Fruit fly (Drosophila melanogaster) whole organism, embryonic: ENCODE data around the gene Ir76b.
A peak's percentile ranks its signal among the peaks of the same experiment; 100 is the strongest.

Experiments
- Aef1 ChIP-seq: fragments of 200-800 bp; sonication (Bioruptor generic); IDR thresholded peaks from 3 replicates; pipeline ENCODE4 v1.3.6; 2022; ENCODE audit warnings: missing biosample characterization, missing genetic modification characterization
- BEAF-32 ChIP-seq: fragments of 200-800 bp; sonication (Bioruptor generic); optimal IDR thresholded peaks from 3 replicates; lab custom pipeline; 2017; ENCODE audit warnings: missing biosample characterization, missing genetic modification characterization, mild to moderate bottlenecking, moderate library complexity, missing genetic modification reagents
- CG11560 ChIP-seq: fragments of 200-800 bp; sonication (Bioruptor generic); IDR thresholded peaks from 3 replicates; pipeline ENCODE4 v1.3.6; 2022; ENCODE audit warnings: missing biosample characterization, missing genetic modification characterization
- CG11695 ChIP-seq: fragments of 200-800 bp; sonication (Bioruptor generic); IDR thresholded peaks from 3 replicates; pipeline ENCODE4 v1.3.6; 2022; ENCODE audit warnings: missing biosample characterization, missing genetic modification characterization
- CG12744 ChIP-seq: fragments of 200-800 bp; sonication (Bioruptor generic); optimal IDR thresholded peaks from 2 replicates; lab custom pipeline; 2016; ENCODE audit warnings: missing biosample characterization, missing genetic modification characterization
- CG14667 ChIP-seq: fragments of 200-800 bp; sonication (Bioruptor generic); IDR thresholded peaks from 2 replicates; pipeline ENCODE4 v1.3.6; 2022; ENCODE audit warnings: missing biosample characterization, missing genetic modification characterization
- CG16779 ChIP-seq: fragments of 200-800 bp; sonication (Bioruptor generic); IDR thresholded peaks from 2 replicates; pipeline ENCODE4 v1.3.6; 2022; ENCODE audit warnings: missing biosample characterization, missing genetic modification characterization
- CG16813 ChIP-seq: fragments of 200-800 bp; sonication (Bioruptor generic); IDR thresholded peaks from 3 replicates; pipeline ENCODE4 v1.3.6; 2022; ENCODE audit warnings: missing biosample characterization, missing genetic modification characterization; ENCODE audit not compliant: partially characterized antibody
- CG17328 ChIP-seq: fragments of 200-800 bp; sonication (Bioruptor generic); IDR thresholded peaks from 2 replicates; pipeline ENCODE4 v1.3.6; 2022; ENCODE audit warnings: missing biosample characterization, missing genetic modification characterization
- CG17802 ChIP-seq: fragments of 200-800 bp; sonication (Bioruptor generic); optimal IDR thresholded peaks from 2 replicates; lab custom pipeline; 2018; ENCODE audit warnings: missing biosample characterization, mild to moderate bottlenecking, missing genetic modification characterization, moderate library complexity
- CG17912 ChIP-seq: fragments of 200-800 bp; sonication (Bioruptor generic); optimal IDR thresholded peaks from 2 replicates; lab custom pipeline; 2018; ENCODE audit warnings: missing biosample characterization, mild to moderate bottlenecking, missing genetic modification characterization
- CG18011 ChIP-seq: fragments of 200-800 bp; sonication (Bioruptor generic); optimal IDR thresholded peaks from 2 replicates; lab custom pipeline; 2017; ENCODE audit warnings: missing biosample characterization, missing genetic modification characterization, mild to moderate bottlenecking, moderate library complexity, missing genotype
- CG18476 ChIP-seq: fragments of 200-800 bp; sonication (Bioruptor generic); optimal IDR thresholded peaks from 2 replicates; lab custom pipeline; 2016; ENCODE audit warnings: missing biosample characterization, mild to moderate bottlenecking, missing genetic modification characterization
- CG2202 ChIP-seq: fragments of 200-800 bp; sonication (Bioruptor generic); optimal IDR thresholded peaks from 2 replicates; lab custom pipeline; 2018; ENCODE audit warnings: missing biosample characterization, mild to moderate bottlenecking, missing genetic modification characterization
- CG30431 ChIP-seq: fragments of 200-800 bp; sonication (Bioruptor generic); optimal IDR thresholded peaks from 2 replicates; lab custom pipeline; 2017; ENCODE audit warnings: missing biosample characterization, missing genetic modification characterization
- CG32532 ChIP-seq: fragments of 200-800 bp; sonication (Bioruptor generic); IDR thresholded peaks from 2 replicates; pipeline ENCODE4 v1.3.6; 2022; ENCODE audit warnings: missing biosample characterization, missing genetic modification characterization
- CG4404 ChIP-seq: fragments of 200-800 bp; sonication (Bioruptor generic); IDR thresholded peaks from 2 replicates; pipeline ENCODE4 v1.3.6; 2022; ENCODE audit warnings: missing biosample characterization, missing genetic modification characterization
- CG4707 ChIP-seq: fragments of 200-800 bp; sonication (Bioruptor generic); optimal IDR thresholded peaks from 2 replicates; lab custom pipeline; 2018; ENCODE audit warnings: missing biosample characterization, mild to moderate bottlenecking, missing genetic modification characterization, moderate library complexity
- CG4854 ChIP-seq: fragments of 200-800 bp; sonication (Bioruptor generic); optimal IDR thresholded peaks from 2 replicates; lab custom pipeline; 2016; ENCODE audit warnings: missing biosample characterization, missing genetic modification characterization, inconsistent platforms
- CG6813 ChIP-seq: fragments of 200-800 bp; sonication (Bioruptor generic); optimal IDR thresholded peaks from 2 replicates; lab custom pipeline; 2017; ENCODE audit warnings: missing biosample characterization, missing genetic modification characterization, mild to moderate bottlenecking, moderate library complexity, missing genetic modification reagents
- CG6854 ChIP-seq: fragments of 200-800 bp; sonication (Bioruptor generic); optimal IDR thresholded peaks from 3 replicates; lab custom pipeline; 2017; ENCODE audit warnings: missing biosample characterization, mild to moderate bottlenecking, missing genetic modification characterization
- CG7372 ChIP-seq: fragments of 200-800 bp; sonication (Bioruptor generic); IDR thresholded peaks from 2 replicates; pipeline ENCODE4 v1.3.6; 2022; ENCODE audit warnings: missing biosample characterization, missing genetic modification characterization
- CG8281 ChIP-seq: fragments of 200-800 bp; sonication (Bioruptor generic); optimal IDR thresholded peaks from 2 replicates; lab custom pipeline; 2018; ENCODE audit warnings: missing biosample characterization, mild to moderate bottlenecking, missing genetic modification characterization, moderate library complexity
- ERR ChIP-seq: fragments of 200-800 bp; sonication (Bioruptor generic); optimal IDR thresholded peaks from 2 replicates; lab custom pipeline; 2016; ENCODE audit warnings: missing biosample characterization, missing genetic modification characterization
- Ets65A ChIP-seq: fragments of 200-800 bp; sonication (Bioruptor generic); peaks from one replicate; lab custom pipeline; 2016; ENCODE audit warnings: missing biosample characterization, missing genetic modification characterization
- Kr ChIP-seq: fragments of 200-800 bp; sonication (Bioruptor generic); optimal IDR thresholded peaks from 2 replicates; lab custom pipeline; 2017; ENCODE audit warnings: missing biosample characterization, mild to moderate bottlenecking, missing genetic modification characterization
- Lpt ChIP-seq: fragments of >200 bp; optimal IDR thresholded peaks from 2 replicates; lab custom pipeline; 2018; ENCODE audit warnings: missing biosample characterization, missing genetic modification characterization
- NK7.1 ChIP-seq: fragments of 200-800 bp; sonication (Bioruptor generic); optimal IDR thresholded peaks from 3 replicates; lab custom pipeline; 2016; ENCODE audit warnings: missing biosample characterization, missing genetic modification characterization
- Rx ChIP-seq: fragments of 200-800 bp; sonication (Bioruptor generic); IDR thresholded peaks from 2 replicates; pipeline ENCODE4 v1.3.6; 2022; ENCODE audit warnings: missing biosample characterization, missing genetic modification characterization
- Usf ChIP-seq: fragments of 200-800 bp; sonication (Bioruptor generic); optimal IDR thresholded peaks from 2 replicates; lab custom pipeline; 2017; ENCODE audit warnings: missing genotype, missing biosample characterization, missing genetic modification characterization
- Vsx1 ChIP-seq: fragments of 200-800 bp; sonication (Bioruptor generic); optimal IDR thresholded peaks from 2 replicates; lab custom pipeline; 2017; ENCODE audit warnings: missing biosample characterization, mild to moderate bottlenecking, missing genetic modification characterization, missing genetic modification reagents
- bcd ChIP-seq: fragments of 200-800 bp; sonication (Bioruptor generic); optimal IDR thresholded peaks from 2 replicates; lab custom pipeline; 2017; ENCODE audit warnings: missing biosample characterization, mild to moderate bottlenecking, missing genetic modification characterization
- bsh ChIP-seq, 2 experiments: fragments of 200-800 bp; sonication (Bioruptor generic); optimal IDR thresholded peaks; 2 replicates each; lab custom pipeline; 2017 to 2018; ENCODE audit warnings: mild to moderate bottlenecking in 2 of 2, missing biosample characterization in 2 of 2, missing genetic modification characterization in 2 of 2, moderate library complexity in 1 of 2
- caup ChIP-seq: fragments of 200-800 bp; sonication (Bioruptor generic); optimal IDR thresholded peaks from 3 replicates; lab custom pipeline; 2017; ENCODE audit warnings: missing biosample characterization, mild to moderate bottlenecking, missing genetic modification characterization, moderate library complexity; ENCODE audit not compliant: severe bottlenecking
- gce ChIP-seq: fragments of 200-800 bp; sonication (Bioruptor generic); IDR thresholded peaks from 3 replicates; pipeline ENCODE4 v1.3.6; 2022; ENCODE audit warnings: missing biosample characterization, missing genetic modification characterization
- gfzf ChIP-seq: fragments of 200-800 bp; sonication (Bioruptor generic); optimal IDR thresholded peaks from 2 replicates; lab custom pipeline; 2016; ENCODE audit warnings: missing biosample characterization, mild to moderate bottlenecking, missing genetic modification characterization, moderate library complexity
- hbn ChIP-seq: fragments of 200-800 bp; sonication (Bioruptor generic); IDR thresholded peaks from 2 replicates; pipeline ENCODE4 v1.3.6; 2022; ENCODE audit warnings: missing biosample characterization, missing genetic modification characterization; ENCODE audit not compliant: partially characterized antibody
- jigr1 ChIP-seq: fragments of 200-800 bp; sonication (Bioruptor generic); IDR thresholded peaks from 3 replicates; pipeline ENCODE4 v1.3.6; 2022; ENCODE audit warnings: missing biosample characterization, missing genetic modification characterization
- lmd ChIP-seq: fragments of 200-800 bp; sonication (Bioruptor generic); IDR thresholded peaks from 2 replicates; pipeline ENCODE4 v1.3.6; 2022; ENCODE audit warnings: missing biosample characterization, missing genetic modification characterization
- maf-S ChIP-seq: fragments of 200-800 bp; sonication (Bioruptor generic); optimal IDR thresholded peaks from 2 replicates; lab custom pipeline; 2016; ENCODE audit warnings: missing biosample characterization, missing genetic modification characterization
- mam ChIP-seq: fragments of 200-800 bp; sonication (Bioruptor generic); optimal IDR thresholded peaks from 3 replicates; lab custom pipeline; 2016; ENCODE audit warnings: missing biosample characterization, missing genetic modification characterization
- pho ChIP-seq: fragments of 200-800 bp; sonication (Bioruptor generic); optimal IDR thresholded peaks from 2 replicates; lab custom pipeline; 2016; ENCODE audit warnings: missing biosample characterization, missing genetic modification characterization
- pum ChIP-seq: fragments of 200-800 bp; sonication (Bioruptor generic); optimal IDR thresholded peaks from 2 replicates; lab custom pipeline; 2016; ENCODE audit warnings: missing biosample characterization, missing genetic modification characterization
- rib ChIP-seq: fragments of 200-800 bp; sonication (Bioruptor generic); IDR thresholded peaks from 2 replicates; pipeline ENCODE4 v1.3.6; 2022; ENCODE audit warnings: missing biosample characterization, missing genetic modification characterization
- sens-2 ChIP-seq: fragments of 200-800 bp; sonication (Bioruptor generic); IDR thresholded peaks from 2 replicates; pipeline ENCODE4 v1.3.6; 2022; ENCODE audit warnings: missing biosample characterization, missing genetic modification characterization
- sob ChIP-seq: fragments of 200-800 bp; sonication (Bioruptor generic); IDR thresholded peaks from 2 replicates; pipeline ENCODE4 v1.3.6; 2022; ENCODE audit warnings: missing biosample characterization, missing genetic modification characterization
- tap ChIP-seq: fragments of 200-800 bp; optimal IDR thresholded peaks from 3 replicates; lab custom pipeline; 2019; ENCODE audit warnings: missing biosample characterization, mild to moderate bottlenecking, missing genetic modification characterization, moderate library complexity
- tna ChIP-seq: fragments of 200-800 bp; sonication (Bioruptor generic); IDR thresholded peaks from 2 replicates; pipeline ENCODE4 v1.3.6; 2022; ENCODE audit warnings: missing biosample characterization, missing genetic modification characterization; ENCODE audit not compliant: partially characterized antibody
- tx ChIP-seq: fragments of 200-800 bp; sonication (Bioruptor generic); optimal IDR thresholded peaks from 2 replicates; lab custom pipeline; 2016; ENCODE audit warnings: missing biosample characterization, missing genetic modification characterization
- wek ChIP-seq: fragments of 200-800 bp; sonication (Bioruptor generic); optimal IDR thresholded peaks from 3 replicates; lab custom pipeline; 2018; ENCODE audit warnings: missing biosample characterization, mild to moderate bottlenecking, missing genetic modification characterization, moderate library complexity

Ir76b gene

dm6 chr3L:20140589-20141207 is 29.4 kb upstream of the Ir76b start, which contains the start of gene CG7328 (continued):
- no peak for TF ChIP-seq sens-2 (GFP tag; lab: Robert Waterston, UW)
- no peak for TF ChIP-seq rib (GFP tag; lab: Robert Waterston, UW)
- peak; percentile 23 for TF ChIP-seq Usf
- peak; percentile 39; the same call in 1 of the 2 replicates for TF ChIP-seq CG32532
- TF ChIP-seq Ets65A (GFP tag; lab: Kevin White, UChicago), result peak; percentile 80
- TF ChIP-seq CG17912, result peak; percentile 53
- TF ChIP-seq tna (GFP tag; lab: Robert Waterston, UW), result no peak
- TF ChIP-seq gce (GFP tag; lab: Robert Waterston, UW), result peak; percentile 11; the same call in 1 of the 3 replicates
- peak; percentile 19 for TF ChIP-seq CG6854 (GFP tag; lab: Kevin White, UChicago)
- TF ChIP-seq tap (tag; lab: Kevin White, UChicago), result no peak
- peak; percentile 66; the same call in 2 of the 3 replicates for TF ChIP-seq CG11695
- TF ChIP-seq CG12744 (GFP tag; lab: Kevin White, UChicago), result no peak
- TF ChIP-seq bsh (GFP tag; optimal IDR thresholded peaks at IDR 0.05; lab: Kevin White, UChicago), result no peak
- no peak for TF ChIP-seq pum
- TF ChIP-seq maf-S (GFP tag; lab: Kevin White, UChicago), result peak; percentile 18
- TF ChIP-seq CG18011 (GFP tag; lab: Kevin White, UChicago), result no peak
- TF ChIP-seq Lpt (GFP tag; lab: Kevin White, UChicago), result no peak
- peak; percentile 62; the same call in 1 of the 2 replicates for TF ChIP-seq lmd (GFP tag; lab: Robert Waterston, UW)
- peak; percentile 9 for TF ChIP-seq CG6813
- TF ChIP-seq CG17328 (GFP tag; lab: Robert Waterston, UW), result peak; percentile 23; the same call in 1 of the 2 replicates
- TF ChIP-seq Aef1 (GFP tag; lab: Robert Waterston, UW), result no peak; the same call in 2 of the 3 replicates
- TF ChIP-seq sob (GFP tag; lab: Robert Waterston, UW), result peak; percentile 52
- TF ChIP-seq CG4707 (GFP tag; lab: Kevin White, UChicago), result no peak
- TF ChIP-seq ERR (GFP tag; lab: Kevin White, UChicago), result no peak
- no peak for TF ChIP-seq CG4854
- no peak for TF ChIP-seq CG2202 (tag; lab: Kevin White, UChicago)
- no peak for TF ChIP-seq hbn (GFP tag; lab: Robert Waterston, UW)
- no peak for TF ChIP-seq CG17802 (tag; lab: Kevin White, UChicago)
- no peak for TF ChIP-seq CG11560 (tag; lab: Robert Waterston, UW)
- TF ChIP-seq CG16813, result no peak
- no peak for TF ChIP-seq Kr
- no peak for TF ChIP-seq Vsx1 (GFP tag; lab: Kevin White, UChicago)
- peak; percentile 27 for TF ChIP-seq caup
- TF ChIP-seq CG18476 (GFP tag; lab: Kevin White, UChicago), result peak; percentile 12
- TF ChIP-seq pho (GFP tag; lab: Kevin White, UChicago), result peak; percentile 52
- TF ChIP-seq tx (GFP tag; lab: Kevin White, UChicago), result peak; percentile 47
- no peak for TF ChIP-seq CG7372 (GFP tag; lab: Robert Waterston, UW)
- no peak for TF ChIP-seq CG8281 (tag; lab: Kevin White, UChicago)
- TF ChIP-seq jigr1 (GFP tag; lab: Robert Waterston, UW), result no peak
- no peak for TF ChIP-seq CG4404 (GFP tag; lab: Robert Waterston, UW)
- no peak for TF ChIP-seq CG30431 (GFP tag; lab: Kevin White, UChicago)
- TF ChIP-seq CG16779 (GFP tag; lab: Robert Waterston, UW), result no peak
- TF ChIP-seq NK7.1 (GFP tag; lab: Kevin White, UChicago), result no peak
- peak; percentile 55 for TF ChIP-seq bcd (GFP tag; lab: Kevin White, UChicago)
- TF ChIP-seq gfzf (GFP tag; lab: Kevin White, UChicago), result peak; percentile 18
- TF ChIP-seq CG14667 (GFP tag; lab: Robert Waterston, UW), result 0 out of 2 replicates have a peak, but pooled peaks have one; percentile 9
- peak; percentile 50 for TF ChIP-seq mam (GFP tag; lab: Kevin White, UChicago)
- TF ChIP-seq wek (GFP tag; lab: Kevin White, UChicago), result peak; percentile 37
- TF ChIP-seq Rx (GFP tag; lab: Robert Waterston, UW), result no peak
- TF ChIP-seq BEAF-32 (GFP tag; lab: Kevin White, UChicago), result no peak
